Fruit fly (Drosophila melanogaster) Kc167 (cell line): ENCODE measurements around the gene melt.

ENCODE experiments used
- insv ChIP-seq: fragments of >200 bp; optimal IDR thresholded peaks from 3 replicates; lab custom pipeline; 2018; ENCODE audit warnings: missing external identifiers
- psq ChIP-seq: fragments of >200 bp; optimal IDR thresholded peaks from 2 replicates; lab custom pipeline; 2017; ENCODE audit warnings: missing external identifiers

- no peak for TF ChIP-seq insv (lab: Kevin White, UChicago)
- TF ChIP-seq psq (lab: Kevin White, UChicago) = no peak
Observed at dm6 chr3L:7131447-7131983, 2.8 kb upstream of the melt start, which contains the start of gene Acbp2.
